Fruit fly (Drosophila melanogaster): ENCODE measurements around the gene CG15369.

Gene CG15369

DNA sequence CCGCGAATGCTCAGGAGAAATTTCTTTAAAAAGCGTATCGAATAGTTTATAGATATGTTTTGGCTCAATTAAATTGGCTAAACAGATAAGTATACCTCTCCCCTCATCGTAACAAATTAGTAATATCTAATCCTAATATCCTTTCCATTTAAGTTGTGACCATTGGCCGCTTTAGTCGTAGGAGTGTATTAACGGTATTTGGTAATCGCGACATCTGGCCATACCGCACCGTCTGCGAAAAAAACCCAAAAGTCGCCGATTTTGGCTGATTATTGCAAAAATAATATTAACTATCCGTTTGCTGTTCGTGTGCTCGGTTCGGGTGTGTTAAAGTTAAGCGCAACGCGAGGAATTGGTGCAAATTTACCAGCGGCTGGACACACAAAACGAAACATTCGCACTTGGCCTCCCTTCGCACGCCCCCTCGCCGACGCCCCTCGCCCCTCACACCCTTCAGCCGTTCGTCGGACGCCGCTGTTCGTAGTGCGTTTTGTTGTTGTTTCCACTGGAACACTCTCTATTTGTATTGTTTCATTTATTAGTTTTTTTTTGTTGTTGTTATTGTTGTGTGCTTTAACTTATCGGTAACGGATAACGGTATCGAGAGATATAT is 30.6 kb downstream of the CG15369 start, which contains the start of the genes amx and Dsor1:
Gene amx, minus strand, starts transcription at position 166 of the 613 bp plus-strand sequence.
Gene Dsor1, plus strand, starts transcription at position 172 of the 613 bp plus-strand sequence.
- TF ChIP-seq CG9797 (GFP tag; optimal IDR thresholded peaks at IDR 0.05) = peak; percentile 77
- TF ChIP-seq CG13624 (GFP tag; optimal IDR thresholded peaks at IDR 0.05) = no peak
- TF ChIP-seq Aef1 (GFP tag; IDR thresholded peaks at IDR 0.05) = 0 out of 3 replicates have a peak, but pooled peaks have one; percentile 30
- peak; percentile 31 for TF ChIP-seq CG2116 (GFP tag; optimal IDR thresholded peaks at IDR 0.05)
- no peak for TF ChIP-seq CG10979 (tag; optimal IDR thresholded peaks at IDR 0.05)
- peak; percentile 12 for TF ChIP-seq CG10267 (tag; optimal IDR thresholded peaks at IDR 0.05)
- TF ChIP-seq seq (GFP tag; IDR thresholded peaks at IDR 0.05) = no peak
- no peak for TF ChIP-seq CG34376 (GFP tag; optimal IDR thresholded peaks at IDR 0.05)
- TF ChIP-seq Pdp1 (GFP tag; optimal IDR thresholded peaks at IDR 0.05) = peak in 1 of 2 experiments; percentile 3
- peak in 1 of 2 experiments; percentile 56 for TF ChIP-seq crp (GFP tag; optimal IDR thresholded peaks at IDR 0.05)
- peak; percentile 62 for TF ChIP-seq CG4617 (GFP tag; optimal IDR thresholded peaks at IDR 0.05; ENCODE audit: borderline replicate concordance)
- peak; percentile 99 for TF ChIP-seq crol (GFP tag; IDR thresholded peaks at IDR 0.05)
- TF ChIP-seq rib (GFP tag; IDR thresholded peaks at IDR 0.05) = 0 out of 2 replicates have a peak, but pooled peaks have one; percentile 41
- peak; percentile 57; the same call in 1 of the 2 replicates for TF ChIP-seq MBD-R2 (GFP tag; IDR thresholded peaks at IDR 0.05)
- TF ChIP-seq lbe (GFP tag; optimal IDR thresholded peaks at IDR 0.05) = no peak
- peak; percentile 57 for TF ChIP-seq Med (GFP tag)
- peak; percentile 53 for TF ChIP-seq CoRest (tag; optimal IDR thresholded peaks at IDR 0.05)
- TF ChIP-seq Ets97D (GFP tag; optimal IDR thresholded peaks at IDR 0.05) = peak; percentile 26
- peak; percentile 53 for TF ChIP-seq CG1603 (tag; optimal IDR thresholded peaks at IDR 0.05)
- peak; percentile 23 for TF ChIP-seq Tbp (GFP tag; optimal IDR thresholded peaks at IDR 0.05)
- peak; percentile 9 for TF ChIP-seq HmgZ (tag; optimal IDR thresholded peaks at IDR 0.05)
- peak; percentile 30 for TF ChIP-seq sqz (GFP tag; optimal IDR thresholded peaks at IDR 0.05)
- TF ChIP-seq row (GFP tag; IDR thresholded peaks at IDR 0.05) = peak; percentile 72
- peak; percentile 5 for TF ChIP-seq sug (tag; optimal IDR thresholded peaks at IDR 0.05)
- TF ChIP-seq Adf1 (GFP tag; IDR thresholded peaks at IDR 0.05) = peak; percentile 23; the same call in 1 of the 2 replicates
- TF ChIP-seq hkb (optimal IDR thresholded peaks at IDR 0.05) = peak; percentile 60
- TF ChIP-seq hkb (GFP tag; IDR thresholded peaks at IDR 0.05) = no peak
- TF ChIP-seq pzg (GFP tag; optimal IDR thresholded peaks at IDR 0.05) = peak; percentile 47
- TF ChIP-seq nmo (GFP tag; optimal IDR thresholded peaks at IDR 0.05) = peak; percentile 20
- peak; percentile 72 for TF ChIP-seq sens (GFP tag)
- peak; percentile 33; the same call in 1 of the 2 replicates for TF ChIP-seq Scr (GFP tag; IDR thresholded peaks at IDR 0.05; ENCODE audit: partially characterized antibody)
- peak; percentile 21 for TF ChIP-seq sd (tag; optimal IDR thresholded peaks at IDR 0.05)
- peak; percentile 52 for TF ChIP-seq Sin3A (optimal IDR thresholded peaks at IDR 0.05)
- TF ChIP-seq CG14710 (tag; optimal IDR thresholded peaks at IDR 0.05) = peak; percentile 30
- peak; percentile 32 for TF ChIP-seq phol (tag; optimal IDR thresholded peaks at IDR 0.05)
- TF ChIP-seq Nf-YC (tag; optimal IDR thresholded peaks at IDR 0.05) = peak; percentile 14
- TF ChIP-seq Spps (tag; optimal IDR thresholded peaks at IDR 0.05) = no peak
- TF ChIP-seq CG12659 (GFP tag; optimal IDR thresholded peaks at IDR 0.05) = peak; percentile 33
- no peak for TF ChIP-seq CG18599 (GFP tag; optimal IDR thresholded peaks at IDR 0.05)
- TF ChIP-seq CG4360 (GFP tag; IDR thresholded peaks at IDR 0.05) = peak; percentile 34; the same call in 1 of the 2 replicates
- peak; percentile 37 for TF ChIP-seq CG3995 (GFP tag; optimal IDR thresholded peaks at IDR 0.05)
- TF ChIP-seq Elba2 (GFP tag; optimal IDR thresholded peaks at IDR 0.05) = peak; percentile 7
- peak; percentile 7 for TF ChIP-seq CG30020 (tag; optimal IDR thresholded peaks at IDR 0.05)
- no peak for TF ChIP-seq exex (tag; optimal IDR thresholded peaks at IDR 0.05)
- peak; percentile 71; the same call in 2 of the 3 replicates for TF ChIP-seq CG34422 (GFP tag; IDR thresholded peaks at IDR 0.05)
- TF ChIP-seq gfzf (GFP tag; optimal IDR thresholded peaks at IDR 0.05) = peak; percentile 87
- peak; percentile 24; the same call in 1 of the 2 replicates for TF ChIP-seq E2f2 (GFP tag; IDR thresholded peaks at IDR 0.05)
- TF ChIP-seq unpg (GFP tag; optimal IDR thresholded peaks at IDR 0.05) = no peak
- no peak for TF ChIP-seq run (tag; optimal IDR thresholded peaks at IDR 0.05)

Data from whole organism, embryonic.